Fruit fly (Drosophila melanogaster) whole organism, embryonic: Measurements from ENCODE around the gene vkg.

Source experiments
- ATbp ChIP-seq: fragments of 200-800 bp; sonication (Bioruptor generic); optimal IDR thresholded peaks from 2 replicates; lab custom pipeline; 2017; ENCODE audit warnings: missing biosample characterization, mild to moderate bottlenecking, missing genetic modification characterization, missing genetic modification reagents
- Atf3 ChIP-seq: fragments of 200-800 bp; sonication (Bioruptor generic); optimal IDR thresholded peaks from 3 replicates; lab custom pipeline; 2016; ENCODE audit warnings: missing biosample characterization, missing genetic modification characterization
- B-H2 ChIP-seq: fragments of 200-800 bp; sonication (Bioruptor generic); optimal IDR thresholded peaks from 2 replicates; lab custom pipeline; 2018; ENCODE audit warnings: missing biosample characterization, mild to moderate bottlenecking, missing genetic modification characterization
- CG10267 ChIP-seq: fragments of 200-800 bp; sonication (Bioruptor generic); optimal IDR thresholded peaks from 2 replicates; lab custom pipeline; 2018; ENCODE audit warnings: missing biosample characterization, mild to moderate bottlenecking, missing genetic modification characterization, moderate library complexity
- CG10654 ChIP-seq: fragments of 200-800 bp; sonication (Bioruptor generic); optimal IDR thresholded peaks from 2 replicates; lab custom pipeline; 2016; ENCODE audit warnings: missing biosample characterization, missing genetic modification characterization
- CG11456 ChIP-seq: fragments of 200-800 bp; sonication (Bioruptor generic); IDR thresholded peaks from 3 replicates; pipeline ENCODE4 v1.3.6; 2022; ENCODE audit warnings: missing biosample characterization, missing genetic modification characterization
- CG13894 ChIP-seq: fragments of 200-800 bp; sonication (Bioruptor generic); optimal IDR thresholded peaks from 3 replicates; lab custom pipeline; 2018; ENCODE audit warnings: missing biosample characterization, mild to moderate bottlenecking, missing genetic modification characterization, moderate library complexity
- CG14965 ChIP-seq: fragments of 200-800 bp; sonication (Bioruptor generic); optimal IDR thresholded peaks from 2 replicates; lab custom pipeline; 2016; ENCODE audit warnings: missing biosample characterization, missing genetic modification characterization, borderline replicate concordance
- CG15011 ChIP-seq: fragments of 200-800 bp; sonication (Bioruptor generic); optimal IDR thresholded peaks from 3 replicates; lab custom pipeline; 2018; ENCODE audit warnings: missing biosample characterization, mild to moderate bottlenecking, missing genetic modification characterization
- CG16815 ChIP-seq: fragments of 200-800 bp; sonication (Bioruptor generic); optimal IDR thresholded peaks from 3 replicates; lab custom pipeline; 2017; ENCODE audit warnings: missing biosample characterization, mild to moderate bottlenecking, missing genetic modification characterization
- CG18764 ChIP-seq: fragments of 200-800 bp; sonication (Bioruptor generic); optimal IDR thresholded peaks from 3 replicates; lab custom pipeline; 2016; ENCODE audit warnings: missing biosample characterization, missing genetic modification characterization
- CG2199 ChIP-seq: fragments of 200-800 bp; sonication (Bioruptor generic); IDR thresholded peaks from 3 replicates; pipeline ENCODE4 v1.3.6; 2022; ENCODE audit warnings: missing biosample characterization, missing genetic modification characterization
- CG3065 ChIP-seq: fragments of 200-800 bp; sonication (Bioruptor generic); optimal IDR thresholded peaks from 2 replicates; lab custom pipeline; 2016; ENCODE audit warnings: missing biosample characterization, missing genetic modification characterization
- CG4424 ChIP-seq: fragments of 200-800 bp; sonication (Bioruptor generic); optimal IDR thresholded peaks from 3 replicates; lab custom pipeline; 2016; ENCODE audit warnings: missing biosample characterization, missing genetic modification characterization
- CG4617 ChIP-seq: fragments of 200-800 bp; sonication (Bioruptor generic); optimal IDR thresholded peaks from 3 replicates; lab custom pipeline; 2016; ENCODE audit warnings: missing biosample characterization, missing genetic modification characterization, borderline replicate concordance
- CG5953 ChIP-seq: fragments of 200-800 bp; sonication (Bioruptor generic); IDR thresholded peaks from 2 replicates; pipeline ENCODE4 v1.3.6; 2022; ENCODE audit warnings: missing biosample characterization, missing genetic modification characterization
- CG6254 ChIP-seq: fragments of 200-800 bp; sonication (Bioruptor generic); optimal IDR thresholded peaks from 3 replicates; lab custom pipeline; 2017; ENCODE audit warnings: mild to moderate bottlenecking, missing biosample characterization, missing genetic modification reagents, missing genetic modification characterization
- CG8765 ChIP-seq: fragments of 200-800 bp; sonication (Bioruptor generic); IDR thresholded peaks from 2 replicates; pipeline ENCODE4 v1.3.6; 2022; ENCODE audit warnings: missing biosample characterization, missing genetic modification characterization
- CG9609 ChIP-seq: fragments of 200-800 bp; sonication (Bioruptor generic); optimal IDR thresholded peaks from 3 replicates; lab custom pipeline; 2016; ENCODE audit warnings: missing biosample characterization, missing genetic modification characterization
- CG9876 ChIP-seq: fragments of 200-800 bp; sonication (Bioruptor generic); optimal IDR thresholded peaks from 2 replicates; lab custom pipeline; 2016; ENCODE audit warnings: missing biosample characterization, missing genetic modification characterization
- CkIIα-i1 ChIP-seq: fragments of 200-800 bp; sonication (Bioruptor generic); IDR thresholded peaks from 2 replicates; pipeline ENCODE4 v1.3.6; 2022; ENCODE audit warnings: missing biosample characterization, missing genetic modification characterization
- Eip74EF ChIP-seq, 2 experiments: fragments of 200-800 bp in 1 of 2; fragments of >200 bp in 1 of 2; sonication (Bioruptor generic) in 1 of 2; optimal IDR thresholded peaks; 2 replicates each; lab custom pipeline; 2017 to 2019; ENCODE audit warnings: missing biosample characterization in 2 of 2, missing genetic modification characterization in 2 of 2, mild to moderate bottlenecking in 1 of 2, moderate library complexity in 1 of 2
- Fer2 ChIP-seq: fragments of 200-800 bp; sonication (Bioruptor generic); optimal IDR thresholded peaks from 2 replicates; lab custom pipeline; 2018; ENCODE audit warnings: missing biosample characterization, mild to moderate bottlenecking, missing genetic modification characterization, moderate library complexity
- H15 ChIP-seq: fragments of 200-800 bp; sonication (Bioruptor generic); IDR thresholded peaks from 3 replicates; pipeline ENCODE4 v1.3.6; 2022; ENCODE audit warnings: missing biosample characterization, missing genetic modification characterization
- Hr78 ChIP-seq, 2 experiments: fragments of 200-800 bp in 1 of 2; fragments of >200 bp in 1 of 2; sonication (Bioruptor generic) in 1 of 2; optimal IDR thresholded peaks; 2 replicates each; lab custom pipeline; 2017 to 2019; ENCODE audit warnings: missing biosample characterization in 2 of 2, missing genetic modification characterization in 2 of 2, mild to moderate bottlenecking in 1 of 2, moderate library complexity in 1 of 2
- MESR4 ChIP-seq: fragments of 200-800 bp; sonication (Bioruptor generic); optimal IDR thresholded peaks from 2 replicates; lab custom pipeline; 2018; ENCODE audit warnings: missing biosample characterization, mild to moderate bottlenecking, missing genetic modification characterization, moderate library complexity
- Oaz ChIP-seq: fragments of 200-800 bp; sonication (Bioruptor generic); IDR thresholded peaks from 2 replicates; pipeline ENCODE4 v1.3.6; 2022; ENCODE audit warnings: missing biosample characterization, missing genetic modification characterization
- Ravus ChIP-seq: fragments of 200-800 bp; sonication (Bioruptor generic); IDR thresholded peaks from 2 replicates; pipeline ENCODE4 v1.3.6; 2022; ENCODE audit warnings: missing biosample characterization, missing genetic modification characterization
- TFAM ChIP-seq: fragments of 200-800 bp; sonication (Bioruptor generic); optimal IDR thresholded peaks from 2 replicates; lab custom pipeline; 2017; ENCODE audit warnings: missing biosample characterization, missing genetic modification characterization, inconsistent platforms
- ab ChIP-seq: fragments of 200-800 bp; sonication (Bioruptor generic); optimal IDR thresholded peaks from 2 replicates; lab custom pipeline; 2016; ENCODE audit warnings: missing biosample characterization, missing genetic modification characterization
- al ChIP-seq: fragments of 200-800 bp; sonication (Bioruptor generic); IDR thresholded peaks from 2 replicates; pipeline ENCODE4 v1.3.6; 2022; ENCODE audit warnings: missing biosample characterization, missing genetic modification characterization
- bowl ChIP-seq: fragments of 200-800 bp; sonication (Bioruptor generic); IDR thresholded peaks from 2 replicates; pipeline ENCODE4 v1.3.6; 2022; ENCODE audit warnings: missing biosample characterization, missing genetic modification characterization
- cato ChIP-seq: fragments of 200-800 bp; sonication (Bioruptor generic); optimal IDR thresholded peaks from 2 replicates; lab custom pipeline; 2016; ENCODE audit warnings: missing biosample characterization, missing genetic modification characterization, borderline replicate concordance
- crp ChIP-seq, 2 experiments: fragments of 200-800 bp; sonication (Bioruptor generic); optimal IDR thresholded peaks; 2 replicates in 1 of 2; 3 replicates in 1 of 2; lab custom pipeline; 2017; ENCODE audit warnings: missing biosample characterization in 2 of 2, missing genetic modification characterization in 2 of 2, mild to moderate bottlenecking in 1 of 2, moderate library complexity in 1 of 2
- esg ChIP-seq: fragments of 200-800 bp; sonication (Bioruptor generic); conservative IDR thresholded peaks from 2 replicates; pipeline ENCODE4 v1.3.6; 2022; ENCODE audit warnings: missing biosample characterization, missing genetic modification characterization
- eyg ChIP-seq: fragments of 200-800 bp; sonication (Bioruptor generic); optimal IDR thresholded peaks from 3 replicates; lab custom pipeline; 2016; ENCODE audit warnings: missing biosample characterization, missing genetic modification characterization
- hbn ChIP-seq: fragments of 200-800 bp; sonication (Bioruptor generic); IDR thresholded peaks from 2 replicates; pipeline ENCODE4 v1.3.6; 2022; ENCODE audit warnings: missing biosample characterization, missing genetic modification characterization; ENCODE audit not compliant: partially characterized antibody
- knrl ChIP-seq: fragments of 200-800 bp; sonication (Bioruptor generic); IDR thresholded peaks from 3 replicates; pipeline ENCODE4 v1.3.6; 2022; ENCODE audit warnings: missing biosample characterization, missing genetic modification characterization; ENCODE audit not compliant: partially characterized antibody
- nau ChIP-seq: fragments of 200-800 bp; sonication (Bioruptor generic); optimal IDR thresholded peaks from 3 replicates; lab custom pipeline; 2017; ENCODE audit warnings: missing biosample characterization, mild to moderate bottlenecking, missing genetic modification characterization, missing genetic modification reagents
- nom ChIP-seq: fragments of 200-800 bp; sonication (Bioruptor generic); optimal IDR thresholded peaks from 2 replicates; lab custom pipeline; 2017; ENCODE audit warnings: missing biosample characterization, missing genetic modification characterization, mild to moderate bottlenecking, moderate library complexity, missing genetic modification reagents
- sc ChIP-seq, 3 experiments: fragments of >200 bp in 2 of 3; fragments of 200-800 bp in 1 of 3; sonication (Bioruptor generic) in 1 of 3; optimal IDR thresholded peaks; 2 replicates in 2 of 3; 3 replicates in 1 of 3; lab custom pipeline; 2017; ENCODE audit warnings: mild to moderate bottlenecking in 1 of 3, missing biosample characterization in 1 of 3, missing genetic modification characterization in 1 of 3, missing genetic modification reagents in 1 of 3
- sens-2 ChIP-seq: fragments of 200-800 bp; sonication (Bioruptor generic); IDR thresholded peaks from 2 replicates; pipeline ENCODE4 v1.3.6; 2022; ENCODE audit warnings: missing biosample characterization, missing genetic modification characterization
- sna ChIP-seq: fragments of 200-800 bp; sonication (Bioruptor generic); IDR thresholded peaks from 2 replicates; pipeline ENCODE4 v1.3.6; 2022; ENCODE audit warnings: missing biosample characterization, missing genetic modification characterization; ENCODE audit not compliant: partially characterized antibody
- ssp ChIP-seq: fragments of 200-800 bp; sonication (Bioruptor generic); IDR thresholded peaks from 2 replicates; pipeline ENCODE4 v1.3.6; 2022; ENCODE audit warnings: missing biosample characterization, missing genetic modification characterization
- tna ChIP-seq: fragments of 200-800 bp; sonication (Bioruptor generic); IDR thresholded peaks from 2 replicates; pipeline ENCODE4 v1.3.6; 2022; ENCODE audit warnings: missing biosample characterization, missing genetic modification characterization; ENCODE audit not compliant: partially characterized antibody
- toy ChIP-seq: fragments of 200-800 bp; sonication (Bioruptor generic); IDR thresholded peaks from 2 replicates; pipeline ENCODE4 v1.3.6; 2022; ENCODE audit warnings: missing biosample characterization, missing genetic modification characterization
- trem ChIP-seq: fragments of 200-800 bp; optimal IDR thresholded peaks from 3 replicates; lab custom pipeline; 2019; ENCODE audit warnings: missing biosample characterization, mild to moderate bottlenecking, missing genetic modification characterization, moderate library complexity

Gene vkg

dm6 chr2L:4981278-4981966 is 46.6 kb downstream of the vkg start, which contains the start of the genes CG8892 and CG34126 (continued):
- TF ChIP-seq CG10267, result peak; percentile 100
- TF ChIP-seq CkIIα-i1 (GFP tag; lab: Robert Waterston, UW), result peak; percentile 83; the same call in 1 of the 2 replicates
- TF ChIP-seq CG8765 (GFP tag; lab: Robert Waterston, UW), result peak; percentile 94
- TF ChIP-seq Eip74EF (GFP tag; optimal IDR thresholded peaks at IDR 0.05; lab: Kevin White, UChicago), result peak in 1 of 2 experiments; percentile 85
- TF ChIP-seq hbn (GFP tag; lab: Robert Waterston, UW), result no peak
- TF ChIP-seq CG18764 (GFP tag; lab: Kevin White, UChicago), result peak; percentile 97
- TF ChIP-seq CG6254, result peak; percentile 89
- peak; percentile 96 for TF ChIP-seq CG9876 (GFP tag; lab: Kevin White, UChicago)
- TF ChIP-seq sens-2 (GFP tag; lab: Robert Waterston, UW), result peak; percentile 77
- TF ChIP-seq nom (GFP tag; lab: Kevin White, UChicago), result peak; percentile 88
- peak; percentile 97 for TF ChIP-seq esg (GFP tag; lab: Robert Waterston, UW)
- TF ChIP-seq Ravus (GFP tag; lab: Robert Waterston, UW), result peak; percentile 84
- peak; percentile 95 for TF ChIP-seq CG15011 (GFP tag; lab: Kevin White, UChicago)
- TF ChIP-seq CG14965 (GFP tag; lab: Kevin White, UChicago), result peak; percentile 61
- peak; percentile 92 for TF ChIP-seq eyg (GFP tag; lab: Kevin White, UChicago)
- TF ChIP-seq CG4617 (GFP tag; lab: Kevin White, UChicago), result peak; percentile 99
- TF ChIP-seq CG13894 (tag; lab: Kevin White, UChicago), result peak; percentile 94
- TF ChIP-seq crp (GFP tag; optimal IDR thresholded peaks at IDR 0.05; lab: Kevin White, UChicago), result peak; percentile 84 to 94
- peak; percentile 97 for TF ChIP-seq CG9609 (GFP tag; lab: Kevin White, UChicago)
- TF ChIP-seq sc (optimal IDR thresholded peaks at IDR 0.05; lab: Kevin White, UChicago), result no peak
- TF ChIP-seq sc (GFP tag; optimal IDR thresholded peaks at IDR 0.05; lab: Kevin White, UChicago), result peak; percentile 96
- peak; percentile 90 for TF ChIP-seq ATbp
- peak; percentile 96 for TF ChIP-seq ab (GFP tag; lab: Kevin White, UChicago)
- peak; percentile 97 for TF ChIP-seq al (GFP tag; lab: Robert Waterston, UW)
- peak; percentile 97 for TF ChIP-seq CG11456
- TF ChIP-seq CG5953 (GFP tag; lab: Robert Waterston, UW), result peak; percentile 85
- TF ChIP-seq ssp (GFP tag; lab: Robert Waterston, UW), result peak; percentile 93
- TF ChIP-seq CG4424 (GFP tag; lab: Kevin White, UChicago), result peak; percentile 99
- TF ChIP-seq MESR4 (GFP tag; lab: Kevin White, UChicago), result peak; percentile 66
- TF ChIP-seq toy (GFP tag; lab: Robert Waterston, UW), result peak; percentile 93
- TF ChIP-seq nau (GFP tag; lab: Kevin White, UChicago), result no peak
- peak; percentile 96 for TF ChIP-seq H15 (GFP tag; lab: Robert Waterston, UW)
- peak; percentile 93 for TF ChIP-seq trem (tag; lab: Kevin White, UChicago)
- TF ChIP-seq Atf3 (GFP tag; lab: Kevin White, UChicago), result peak; percentile 96
- peak; percentile 74; the same call in 1 of the 3 replicates for TF ChIP-seq CG2199 (GFP tag; lab: Robert Waterston, UW)
- TF ChIP-seq B-H2 (GFP tag; lab: Kevin White, UChicago), result peak; percentile 96
- TF ChIP-seq TFAM (GFP tag; lab: Kevin White, UChicago), result peak; percentile 89
- TF ChIP-seq Oaz, result peak; percentile 90
- TF ChIP-seq cato (GFP tag; lab: Kevin White, UChicago), result peak; percentile 98
- TF ChIP-seq knrl (GFP tag; lab: Robert Waterston, UW), result peak; percentile 55
- peak; percentile 96 for TF ChIP-seq CG3065
- TF ChIP-seq Hr78 (GFP tag; optimal IDR thresholded peaks at IDR 0.05; lab: Kevin White, UChicago), result peak in 1 of 2 experiments; percentile 75
- peak; percentile 98 for TF ChIP-seq CG10654 (GFP tag; lab: Kevin White, UChicago)
- no peak for TF ChIP-seq sna (GFP tag; lab: Robert Waterston, UW)
- peak; percentile 74 for TF ChIP-seq bowl (GFP tag; lab: Robert Waterston, UW)
- TF ChIP-seq Fer2 (tag; lab: Kevin White, UChicago), result peak; percentile 97
- no peak for TF ChIP-seq tna (GFP tag; lab: Robert Waterston, UW)
- TF ChIP-seq CG16815 (GFP tag; lab: Kevin White, UChicago), result peak; percentile 99
